Worm (Caenorhabditis elegans): Measurements from ENCODE around the gene Y59H11AR.3.

ce11 chrIV:8625730-8626129 lies 30.5 kb upstream of the Y59H11AR.3 start:
- TF ChIP-seq elt-2 (tag; optimal IDR thresholded peaks at IDR 0.05) (no peak), rnt-1 (tag; optimal IDR thresholded peaks at IDR 0.05) (no peak)

Measured in whole organism, late embryonic.